Worm (Caenorhabditis elegans) whole organism, young adult: ENCODE data around the gene F07C3.2.

ENCODE experiments used
- B0336.3 ChIP-seq: fragments of 200-800 bp; sonication (Bioruptor generic); IDR thresholded peaks from 2 replicates; pipeline ENCODE4 v1.3.6; 2022; ENCODE audit warnings: missing genetic modification characterization, missing compliant biosample characterization
- F22D6.2 ChIP-seq: sonication (generic microtip); optimal IDR thresholded peaks from 2 replicates; lab custom pipeline; 2016; ENCODE audit warnings: mild to moderate bottlenecking, missing genetic modification characterization, missing compliant biosample characterization
- F33H1.4 ChIP-seq: fragments of 200-800 bp; sonication (Bioruptor generic); IDR thresholded peaks from 2 replicates; pipeline ENCODE4 v1.3.6; 2022; ENCODE audit warnings: missing genetic modification reagents, missing genetic modification characterization, missing compliant biosample characterization
- dox-1 ChIP-seq: fragments of 200-800 bp; sonication (Bioruptor generic); IDR thresholded peaks from 2 replicates; pipeline ENCODE4 v1.3.6; 2022; ENCODE audit warnings: missing genetic modification reagents, missing genetic modification characterization, missing compliant biosample characterization
- egrh-3 ChIP-seq: fragments of 200-800 bp; sonication (Bioruptor generic); IDR thresholded peaks from 2 replicates; pipeline ENCODE4 v1.3.6; 2022; ENCODE audit warnings: missing genetic modification reagents, missing genetic modification characterization, missing compliant biosample characterization
- nhr-27 ChIP-seq: fragments of 200-800 bp; sonication (Bioruptor generic); optimal IDR thresholded peaks from 2 replicates; lab custom pipeline; 2018; ENCODE audit warnings: mild to moderate bottlenecking, missing genetic modification characterization, moderate library complexity, missing compliant biosample characterization
- snpc-4 ChIP-seq, 5 experiments: fragments of 150-350 bp in 1 of 5; sonication (generic microtip) in 4 of 5; optimal IDR thresholded peaks; 2 replicates each; lab custom pipeline; 2014 to 2018; ENCODE audit warnings: missing genetic modification characterization in 5 of 5, missing biosample characterization in 3 of 5, antibody characterized with exemption in 2 of 5, mild to moderate bottlenecking in 2 of 5, missing compliant biosample characterization in 2 of 5, missing genotype in 2 of 5, moderate library complexity in 2 of 5, missing genetic modification reagents in 1 of 5

DNA sequence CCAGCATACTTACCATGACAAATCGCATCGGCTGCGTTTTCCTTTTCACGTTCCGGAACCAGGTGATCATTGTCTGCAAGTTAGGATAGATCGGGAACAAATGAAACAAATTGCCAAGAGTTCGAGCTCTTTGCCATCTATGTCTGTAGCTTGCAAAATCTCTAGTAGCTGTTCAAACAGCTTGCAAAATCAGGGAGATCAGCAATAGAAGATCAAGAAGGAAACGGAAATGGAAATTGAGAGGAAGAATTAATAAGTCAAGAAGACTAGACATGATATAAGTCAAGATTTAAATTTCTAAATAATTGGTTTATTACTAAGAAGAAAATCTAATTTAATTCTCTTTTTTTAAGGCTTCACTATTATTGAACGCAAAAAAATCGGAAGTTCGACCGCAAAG is 6.4 kb downstream of the F07C3.2 start, which contains the start of gene F07C3.3:
- TF ChIP-seq nhr-27 (tag; lab: Kevin White, UChicago) (no peak), F33H1.4 (GFP tag; lab: Robert Waterston, UW) (no peak), B0336.3 (GFP tag; lab: Robert Waterston, UW) (no peak), F22D6.2 (tag; lab: Kevin White, UChicago) (no peak), dox-1 (GFP tag; lab: Robert Waterston, UW) (no peak), egrh-3 (GFP tag; lab: Robert Waterston, UW) (no peak), snpc-4 (GFP tag; optimal IDR thresholded peaks at IDR 0.05; lab: Kevin White, UChicago) (no peak), snpc-4 (tag; optimal IDR thresholded peaks at IDR 0.05; lab: Kevin White, UChicago) (no peak)
